Worm (Caenorhabditis elegans) whole organism, L3 larva: ENCODE results near the gene T19H12.3.
"Not testable (repeated sequence)": the region's sequence is repeated elsewhere in the genome, so short reads cannot be mapped to it uniquely, and the experiment has no call there.

Source experiments
- ZK546.5 ChIP-seq: sonication (generic microtip); optimal IDR thresholded peaks from 2 replicates; lab custom pipeline; 2017; ENCODE audit warnings: missing biosample characterization, missing genetic modification characterization
- aly-2 ChIP-seq: fragments of 150-350 bp; optimal IDR thresholded peaks from 2 replicates; lab custom pipeline; 2014; ENCODE audit warnings: missing biosample characterization, missing genetic modification characterization
- ama-1 ChIP-seq: fragments of 150-350 bp; optimal IDR thresholded peaks from 2 replicates; lab custom pipeline; 2018
- ceh-16 ChIP-seq: sonication (generic microtip); optimal IDR thresholded peaks from 2 replicates; lab custom pipeline; 2017; ENCODE audit warnings: missing biosample characterization, missing genetic modification characterization
- ceh-28 ChIP-seq: fragments of 150-350 bp; optimal IDR thresholded peaks from 2 replicates; lab custom pipeline; 2014; ENCODE audit warnings: missing biosample characterization, missing genetic modification reagents, missing genetic modification characterization
- daf-12 ChIP-seq: fragments of 150-350 bp; optimal IDR thresholded peaks from 2 replicates; lab custom pipeline; 2014; ENCODE audit warnings: missing biosample characterization, missing genetic modification reagents, missing genetic modification characterization
- egl-5 ChIP-seq: fragments of 150-350 bp; optimal IDR thresholded peaks from 2 replicates; lab custom pipeline; 2017; ENCODE audit warnings: missing biosample characterization, missing genetic modification reagents, missing genetic modification characterization, inconsistent platforms
- elt-1 ChIP-seq: fragments of 150-350 bp; optimal IDR thresholded peaks from 2 replicates; lab custom pipeline; 2014; ENCODE audit warnings: missing biosample characterization, missing genetic modification characterization
- elt-2 ChIP-seq: sonication (generic microtip); optimal IDR thresholded peaks from 2 replicates; lab custom pipeline; 2016; ENCODE audit warnings: missing genetic modification reagents, mild to moderate bottlenecking, missing genetic modification characterization, missing compliant biosample characterization
- eor-1 ChIP-seq, 2 experiments: fragments of 150-350 bp; optimal IDR thresholded peaks; 2 replicates each; lab custom pipeline; 2014 to 2018; ENCODE audit warnings: missing biosample characterization in 2 of 2, missing genetic modification characterization in 2 of 2
- fkh-10 ChIP-seq: sonication (generic microtip); optimal IDR thresholded peaks from 2 replicates; lab custom pipeline; 2017; ENCODE audit warnings: missing biosample characterization, missing genetic modification reagents, missing genetic modification characterization
- fos-1 ChIP-seq: fragments of 150-350 bp; optimal IDR thresholded peaks from 2 replicates; lab custom pipeline; 2014; ENCODE audit warnings: missing biosample characterization, missing genetic modification characterization
- hmg-11 ChIP-seq: sonication (generic microtip); optimal IDR thresholded peaks from 2 replicates; lab custom pipeline; 2016; ENCODE audit warnings: missing genetic modification characterization, missing compliant biosample characterization
- jun-1 ChIP-seq: fragments of 150-350 bp; optimal IDR thresholded peaks from 2 replicates; lab custom pipeline; 2014; ENCODE audit warnings: missing biosample characterization, missing genetic modification reagents, missing genetic modification characterization
- lin-15B ChIP-seq: fragments of 150-350 bp; optimal IDR thresholded peaks from 2 replicates; lab custom pipeline; 2014; ENCODE audit warnings: missing biosample characterization, missing genetic modification characterization
- lsy-12 ChIP-seq: sonication (generic microtip); optimal IDR thresholded peaks from 2 replicates; lab custom pipeline; 2016; ENCODE audit warnings: mild to moderate bottlenecking, missing genetic modification characterization, missing compliant biosample characterization
- mdl-1 ChIP-seq: fragments of 150-350 bp; optimal IDR thresholded peaks from 2 replicates; lab custom pipeline; 2014; ENCODE audit warnings: missing biosample characterization, missing genetic modification characterization
- mml-1 ChIP-seq: fragments of 150-350 bp; sonication (generic microtip); optimal IDR thresholded peaks from 3 replicates; lab custom pipeline; 2014; ENCODE audit warnings: missing biosample characterization, missing genetic modification characterization
- nfya-1 ChIP-seq: sonication (generic microtip); optimal IDR thresholded peaks from 2 replicates; lab custom pipeline; 2017; ENCODE audit warnings: missing genetic modification characterization, mild to moderate bottlenecking, missing compliant biosample characterization, antibody characterized with exemption, moderate library complexity; ENCODE audit not compliant: insufficient read depth
- nhr-11 ChIP-seq: fragments of 150-350 bp; optimal IDR thresholded peaks from 2 replicates; lab custom pipeline; 2014; ENCODE audit warnings: missing biosample characterization, missing genetic modification characterization
- nhr-237 ChIP-seq: fragments of 150-350 bp; optimal IDR thresholded peaks from 2 replicates; lab custom pipeline; 2014; ENCODE audit warnings: missing biosample characterization, missing genetic modification characterization
- nhr-25 ChIP-seq: sonication (generic microtip); optimal IDR thresholded peaks from 2 replicates; lab custom pipeline; 2017; ENCODE audit warnings: missing biosample characterization, missing genetic modification characterization
- nhr-28 ChIP-seq: fragments of 150-350 bp; optimal IDR thresholded peaks from 2 replicates; lab custom pipeline; 2014; ENCODE audit warnings: missing biosample characterization, missing genetic modification characterization
- nhr-43 ChIP-seq: sonication (generic microtip); optimal IDR thresholded peaks from 2 replicates; lab custom pipeline; 2016; ENCODE audit warnings: mild to moderate bottlenecking, missing genetic modification characterization, missing compliant biosample characterization; ENCODE audit not compliant: poor library complexity, severe bottlenecking
- nhr-67 ChIP-seq: fragments of 150-350 bp; optimal IDR thresholded peaks from 2 replicates; lab custom pipeline; 2014; ENCODE audit warnings: missing biosample characterization, missing genetic modification characterization
- nhr-77 ChIP-seq: fragments of 150-350 bp; optimal IDR thresholded peaks from 2 replicates; lab custom pipeline; 2014; ENCODE audit warnings: missing biosample characterization, missing genetic modification characterization
- pha-4 ChIP-seq: fragments of 150-350 bp; optimal IDR thresholded peaks from 2 replicates; lab custom pipeline; 2014; ENCODE audit warnings: missing biosample characterization, missing genetic modification reagents, missing genetic modification characterization
- pqm-1 ChIP-seq: fragments of 150-350 bp; optimal IDR thresholded peaks from 2 replicates; lab custom pipeline; 2017; ENCODE audit warnings: missing biosample characterization, missing genetic modification characterization, inconsistent platforms
- tbx-2 ChIP-seq: sonication (generic microtip); optimal IDR thresholded peaks from 2 replicates; lab custom pipeline; 2016; ENCODE audit warnings: mild to moderate bottlenecking, missing genetic modification characterization, missing compliant biosample characterization
- unc-39 ChIP-seq: sonication (generic microtip); optimal IDR thresholded peaks from 4 replicates; lab custom pipeline; 2017; ENCODE audit warnings: missing biosample characterization, missing genetic modification characterization
- unc-62 ChIP-seq: fragments of 150-350 bp; sonication (generic microtip); optimal IDR thresholded peaks from 4 replicates; lab custom pipeline; 2014; ENCODE audit warnings: missing biosample characterization, missing genetic modification reagents, missing genetic modification characterization
- zag-1 ChIP-seq: fragments of 150-350 bp; optimal IDR thresholded peaks from 2 replicates; lab custom pipeline; 2014; ENCODE audit warnings: missing biosample characterization, missing genetic modification characterization

Gene T19H12.3

DNA sequence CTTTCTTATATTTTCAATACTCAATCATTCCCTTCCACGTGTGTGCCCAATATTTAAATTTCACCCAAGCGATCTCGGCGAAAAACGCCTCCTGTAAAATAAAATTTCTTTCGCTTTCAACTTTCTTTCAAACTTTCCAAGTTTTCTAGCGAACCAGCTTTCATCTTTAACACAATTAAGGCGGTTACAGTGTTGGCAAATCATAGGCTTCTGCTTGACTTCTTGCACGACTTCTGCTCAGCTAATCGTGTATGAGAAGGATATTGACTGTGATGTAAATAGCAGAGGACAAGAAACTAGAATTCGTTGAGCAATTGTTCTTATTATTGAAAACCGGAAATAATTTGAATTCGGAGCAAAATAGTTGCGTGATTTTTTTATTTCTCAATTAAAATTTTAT is 5.8 kb downstream of the T19H12.3 start:
- no peak for TF ChIP-seq fos-1
- no peak for TF ChIP-seq zag-1 (tag; lab: Kevin White, UChicago)
- TF ChIP-seq nhr-25 (tag; lab: Kevin White, UChicago): no peak
- no peak for TF ChIP-seq unc-62 (GFP tag; lab: Kevin White, UChicago)
- TF ChIP-seq mdl-1 (tag; lab: Kevin White, UChicago): no peak
- TF ChIP-seq tbx-2 (tag; lab: Kevin White, UChicago): no peak
- no peak for TF ChIP-seq daf-12 (tag; lab: Kevin White, UChicago)
- no peak for TF ChIP-seq ama-1
- TF ChIP-seq ceh-16 (tag; lab: Kevin White, UChicago): no peak
- TF ChIP-seq jun-1 (tag; lab: Kevin White, UChicago): no peak
- no peak for TF ChIP-seq pha-4 (tag; lab: Kevin White, UChicago)
- no peak for TF ChIP-seq nhr-43 (tag; lab: Kevin White, UChicago)
- TF ChIP-seq ceh-28 (tag; lab: Kevin White, UChicago): no peak
- TF ChIP-seq lin-15B: no peak
- no peak for TF ChIP-seq nfya-1 (tag; lab: Kevin White, UChicago)
- TF ChIP-seq mml-1 (tag; lab: Kevin White, UChicago): no peak
- no peak for TF ChIP-seq fkh-10 (GFP tag; lab: Kevin White, UChicago)
- no peak for TF ChIP-seq nhr-67 (tag; lab: Kevin White, UChicago)

- no peak for TF ChIP-seq pha-4 (tag; lab: Kevin White, UChicago)
- no peak for TF ChIP-seq lsy-12 (tag; lab: Kevin White, UChicago)
- no peak for TF ChIP-seq nhr-28 (tag; lab: Kevin White, UChicago)
- no peak for TF ChIP-seq ceh-16 (tag; lab: Kevin White, UChicago)
- TF ChIP-seq pqm-1 (tag; lab: Kevin White, UChicago): no peak
- no peak for TF ChIP-seq fkh-10 (GFP tag; lab: Kevin White, UChicago)
- TF ChIP-seq nhr-11 (tag; lab: Kevin White, UChicago): no peak
- TF ChIP-seq mml-1 (tag; lab: Kevin White, UChicago): no peak
Measured at ce11 chrV:4894971-4895370, 9.5 kb downstream of the T19H12.3 start, which contains the start of gene ugt-11. Gene ugt-11, minus strand, starts transcription at chrV:4895071.

- TF ChIP-seq nfya-1 (tag; lab: Kevin White, UChicago) (no peak), nhr-25 (tag; lab: Kevin White, UChicago) (peak; percentile 16)
- TF ChIP-seq, all 47 proteins: peak for 1
Measured at ce11 chrV:4895744-4896143, 10.3 kb downstream of the T19H12.3 start, which contains the start of gene ugt-9. Gene ugt-9, plus strand, starts transcription at chrV:4896048.

ce11 chrV:4900020-4900419 is 14.5 kb downstream of the T19H12.3 start, which contains the start of gene ugt-10:
Gene ugt-10, minus strand, starts transcription at chrV:4900120.
- TF ChIP-seq unc-39, egl-5, elt-1 (tag; lab: Kevin White, UChicago): not testable (repeated sequence)

- no peak for TF ChIP-seq daf-12 (tag; lab: Kevin White, UChicago)
- no peak for TF ChIP-seq unc-39 (tag; lab: Kevin White, UChicago)
- TF ChIP-seq hmg-11 (tag; lab: Kevin White, UChicago): no peak
- no peak for TF ChIP-seq nhr-25 (tag; lab: Kevin White, UChicago)
- no peak for TF ChIP-seq fkh-10 (GFP tag; lab: Kevin White, UChicago)
- no peak for TF ChIP-seq elt-2 (tag; lab: Kevin White, UChicago)
- TF ChIP-seq nhr-67 (tag; lab: Kevin White, UChicago): no peak
- no peak for TF ChIP-seq aly-2
- TF ChIP-seq nhr-28 (tag; lab: Kevin White, UChicago): no peak
- TF ChIP-seq egl-5 (tag; lab: Kevin White, UChicago): no peak
- no peak for TF ChIP-seq eor-1 (tag; optimal IDR thresholded peaks at IDR 0.05; lab: Kevin White, UChicago)
- no peak for TF ChIP-seq ceh-28 (tag; lab: Kevin White, UChicago)
- no peak for TF ChIP-seq ZK546.5
- TF ChIP-seq nhr-77 (tag; lab: Kevin White, UChicago): no peak
- TF ChIP-seq zag-1 (tag; lab: Kevin White, UChicago): no peak
- TF ChIP-seq nhr-237 (tag; lab: Kevin White, UChicago): no peak
- no peak for TF ChIP-seq nfya-1 (tag; lab: Kevin White, UChicago)
- TF ChIP-seq, all 47 proteins: peak for 0
Measured at ce11 chrV:4901074-4901473, 15.6 kb downstream of the T19H12.3 start, which contains the start of gene ugt-67. Gene ugt-67, plus strand, starts transcription at chrV:4901374.
